Worm (Caenorhabditis elegans): ENCODE results near the gene B0546.4.

Gene B0546.4

ce11 chrIV:3338176-3338575, 45.8 kb downstream of the B0546.4 start:
- no peak for TF ChIP-seq snpc-4 (tag; optimal IDR thresholded peaks at IDR 0.05)
- no peak for TF ChIP-seq lsy-2 (tag; optimal IDR thresholded peaks at IDR 0.05)
- no peak for TF ChIP-seq pha-4 (tag; optimal IDR thresholded peaks at IDR 0.05)
- no peak for TF ChIP-seq unc-39 (tag; optimal IDR thresholded peaks at IDR 0.05)
- no peak for TF ChIP-seq nhr-12 (tag; optimal IDR thresholded peaks at IDR 0.05)
- TF ChIP-seq ces-1 (GFP tag; optimal IDR thresholded peaks at IDR 0.05) = no peak
- no peak for TF ChIP-seq unc-62 (GFP tag; optimal IDR thresholded peaks at IDR 0.05)
- TF ChIP-seq M03D4.4 (tag; optimal IDR thresholded peaks at IDR 0.05) = no peak
- TF ChIP-seq elt-1 (tag; optimal IDR thresholded peaks at IDR 0.05; ENCODE audit: borderline replicate concordance, insufficient read depth) = no peak
- no peak for TF ChIP-seq zip-8 (tag; optimal IDR thresholded peaks at IDR 0.05)
- TF ChIP-seq blmp-1 (tag; optimal IDR thresholded peaks at IDR 0.05) = no peak
- TF ChIP-seq sem-2 (GFP tag; optimal IDR thresholded peaks at IDR 0.05) = no peak
- TF ChIP-seq ham-2 (GFP tag; optimal IDR thresholded peaks at IDR 0.05) = no peak
- no peak for TF ChIP-seq hlh-1 (tag; optimal IDR thresholded peaks at IDR 0.05)
- no peak for TF ChIP-seq bed-3 (GFP tag; optimal IDR thresholded peaks at IDR 0.05)
- TF ChIP-seq nhr-237 (tag; optimal IDR thresholded peaks at IDR 0.05) = no peak
- TF ChIP-seq ztf-11 (tag; optimal IDR thresholded peaks at IDR 0.05) = no peak

ce11 chrIV:3337275-3337674, 46.7 kb downstream of the B0546.4 start:
- no peak for TF ChIP-seq M03D4.4 (tag; optimal IDR thresholded peaks at IDR 0.05)
- TF ChIP-seq sem-2 (GFP tag; optimal IDR thresholded peaks at IDR 0.05) = peak; percentile 22
- peak; percentile 10 for TF ChIP-seq ceh-43 (GFP tag; optimal IDR thresholded peaks at IDR 0.05)
- peak; percentile 66 for TF ChIP-seq ceh-83 (GFP tag; optimal IDR thresholded peaks at IDR 0.05)
- TF ChIP-seq snpc-4 (tag; optimal IDR thresholded peaks at IDR 0.05) = no peak
- peak; percentile 36 for TF ChIP-seq drap-1 (GFP tag; optimal IDR thresholded peaks at IDR 0.05)
- peak; percentile 65 for TF ChIP-seq sptf-1 (tag; optimal IDR thresholded peaks at IDR 0.05)
- TF ChIP-seq cnd-1 (tag; optimal IDR thresholded peaks at IDR 0.05) = peak; percentile 46
- no peak for TF ChIP-seq nhr-12 (tag; optimal IDR thresholded peaks at IDR 0.05)
- TF ChIP-seq mls-2 (tag; optimal IDR thresholded peaks at IDR 0.05) = peak; percentile 51

ce11 chrIV:3336585-3336984, 47.4 kb downstream of the B0546.4 start, which contains the start of gene F42A6.6:
Gene F42A6.6, minus strand, starts transcription at chrIV:3336873.
- TF ChIP-seq unc-39 (tag; optimal IDR thresholded peaks at IDR 0.05) (no peak), hlh-1 (tag; optimal IDR thresholded peaks at IDR 0.05) (no peak), pha-4 (tag; optimal IDR thresholded peaks at IDR 0.05) (no peak), ceh-39 (tag; optimal IDR thresholded peaks at IDR 0.05) (no peak), blmp-1 (tag; optimal IDR thresholded peaks at IDR 0.05) (no peak), zip-8 (tag; optimal IDR thresholded peaks at IDR 0.05) (no peak), cnd-1 (tag; optimal IDR thresholded peaks at IDR 0.05) (peak; percentile 13), M03D4.4 (tag; optimal IDR thresholded peaks at IDR 0.05) (peak; percentile 35), flh-1 (GFP tag; optimal IDR thresholded peaks at IDR 0.05) (no peak), ceh-83 (GFP tag; optimal IDR thresholded peaks at IDR 0.05) (peak; percentile 65), nhr-76 (tag; optimal IDR thresholded peaks at IDR 0.05) (no peak), unc-62 (GFP tag; optimal IDR thresholded peaks at IDR 0.05) (no peak), nhr-12 (tag; optimal IDR thresholded peaks at IDR 0.05) (no peak), lsy-2 (tag; optimal IDR thresholded peaks at IDR 0.05) (no peak), nhr-237 (tag; optimal IDR thresholded peaks at IDR 0.05) (no peak), ztf-11 (tag; optimal IDR thresholded peaks at IDR 0.05) (no peak)

Measured in whole organism, mixed stage, embryonic.